Worm (Caenorhabditis elegans) whole organism, mixed stage, embryonic: ENCODE measurements around the gene F07G6.12.
"Not testable (repeated sequence)": the region's sequence is repeated elsewhere in the genome, so short reads cannot be mapped to it uniquely, and the experiment has no call there.

Source experiments
- M03D4.4 ChIP-seq: sonication (generic microtip); optimal IDR thresholded peaks from 2 replicates; lab custom pipeline; 2017; ENCODE audit warnings: mild to moderate bottlenecking, missing genetic modification characterization, missing compliant biosample characterization
- blmp-1 ChIP-seq: fragments of 150-350 bp; optimal IDR thresholded peaks from 2 replicates; lab custom pipeline; 2014; ENCODE audit warnings: missing biosample characterization, missing genetic modification characterization
- ceh-39 ChIP-seq: fragments of 150-350 bp; optimal IDR thresholded peaks from 2 replicates; lab custom pipeline; 2014; ENCODE audit warnings: missing biosample characterization, missing genetic modification characterization
- ceh-43 ChIP-seq: fragments of 200-800 bp; sonication (Bioruptor generic); optimal IDR thresholded peaks from 2 replicates; lab custom pipeline; 2018; ENCODE audit warnings: mild to moderate bottlenecking, missing genetic modification characterization, moderate library complexity, missing compliant biosample characterization
- ces-1 ChIP-seq: fragments of 150-350 bp; optimal IDR thresholded peaks from 2 replicates; lab custom pipeline; 2014; ENCODE audit warnings: missing biosample characterization, missing genetic modification reagents, missing genetic modification characterization
- elt-1 ChIP-seq: sonication (generic microtip); optimal IDR thresholded peaks from 2 replicates; lab custom pipeline; 2017; ENCODE audit warnings: missing genetic modification characterization, mild to moderate bottlenecking, missing compliant biosample characterization, antibody characterized with exemption, moderate library complexity, borderline replicate concordance; ENCODE audit not compliant: insufficient read depth
- elt-3 ChIP-seq: fragments of 150-350 bp; optimal IDR thresholded peaks from 2 replicates; lab custom pipeline; 2014; ENCODE audit warnings: missing biosample characterization, missing genetic modification characterization
- ham-2 ChIP-seq: fragments of 200-800 bp; sonication (Bioruptor generic); optimal IDR thresholded peaks from 2 replicates; lab custom pipeline; 2018; ENCODE audit warnings: mild to moderate bottlenecking, missing genetic modification characterization, missing compliant biosample characterization
- hlh-1 ChIP-seq: fragments of 150-350 bp; optimal IDR thresholded peaks from 2 replicates; lab custom pipeline; 2014; ENCODE audit warnings: missing biosample characterization, missing genetic modification reagents, missing genetic modification characterization
- lsy-2 ChIP-seq: fragments of 150-350 bp; optimal IDR thresholded peaks from 2 replicates; lab custom pipeline; 2014; ENCODE audit warnings: missing biosample characterization, missing genetic modification characterization
- mab-5 ChIP-seq: fragments of 150-350 bp; optimal IDR thresholded peaks from 2 replicates; lab custom pipeline; 2014; ENCODE audit warnings: missing biosample characterization, missing genetic modification characterization
- mls-2 ChIP-seq: sonication (generic microtip); optimal IDR thresholded peaks from 2 replicates; lab custom pipeline; 2016; ENCODE audit warnings: mild to moderate bottlenecking, missing genetic modification characterization, moderate library complexity, missing compliant biosample characterization
- nhr-12 ChIP-seq: fragments of 150-350 bp; optimal IDR thresholded peaks from 2 replicates; lab custom pipeline; 2014; ENCODE audit warnings: missing biosample characterization, missing genetic modification characterization
- nhr-237 ChIP-seq: fragments of 150-350 bp; optimal IDR thresholded peaks from 2 replicates; lab custom pipeline; 2014; ENCODE audit warnings: missing biosample characterization, missing genetic modification characterization
- nhr-28 ChIP-seq: fragments of 150-350 bp; optimal IDR thresholded peaks from 2 replicates; lab custom pipeline; 2014; ENCODE audit warnings: missing biosample characterization, missing genetic modification characterization
- nhr-76 ChIP-seq: sonication (generic microtip); optimal IDR thresholded peaks from 2 replicates; lab custom pipeline; 2017; ENCODE audit warnings: missing biosample characterization, missing genetic modification characterization
- pha-4 ChIP-seq: fragments of 150-350 bp; optimal IDR thresholded peaks from 2 replicates; lab custom pipeline; 2018; ENCODE audit warnings: missing biosample characterization, missing genetic modification reagents, missing genetic modification characterization
- sem-2 ChIP-seq: fragments of 200-800 bp; sonication (Bioruptor generic); optimal IDR thresholded peaks from 2 replicates; lab custom pipeline; 2018; ENCODE audit warnings: mild to moderate bottlenecking, missing genetic modification characterization, missing compliant biosample characterization
- snpc-4 ChIP-seq: fragments of 150-350 bp; optimal IDR thresholded peaks from 2 replicates; lab custom pipeline; 2014; ENCODE audit warnings: missing biosample characterization, missing genetic modification characterization
- tbx-8 ChIP-seq: fragments of 200-800 bp; sonication (Bioruptor generic); optimal IDR thresholded peaks from 2 replicates; lab custom pipeline; 2018; ENCODE audit warnings: mild to moderate bottlenecking, missing genetic modification characterization, moderate library complexity, missing compliant biosample characterization
- unc-120 ChIP-seq: sonication (generic microtip); optimal IDR thresholded peaks from 2 replicates; lab custom pipeline; 2017; ENCODE audit warnings: missing genetic modification characterization, missing compliant biosample characterization; ENCODE audit not compliant: poor library complexity, severe bottlenecking
- unc-39 ChIP-seq: fragments of 150-350 bp; optimal IDR thresholded peaks from 2 replicates; lab custom pipeline; 2014; ENCODE audit warnings: missing biosample characterization, missing genetic modification characterization
- unc-62 ChIP-seq: fragments of 150-350 bp; optimal IDR thresholded peaks from 2 replicates; lab custom pipeline; 2014; ENCODE audit warnings: missing biosample characterization, missing genetic modification reagents, missing genetic modification characterization
- zip-8 ChIP-seq: fragments of 150-350 bp; optimal IDR thresholded peaks from 2 replicates; lab custom pipeline; 2014; ENCODE audit warnings: missing biosample characterization, missing genetic modification characterization
- ztf-11 ChIP-seq: fragments of 150-350 bp; optimal IDR thresholded peaks from 2 replicates; lab custom pipeline; 2014; ENCODE audit warnings: missing biosample characterization, missing genetic modification characterization

Gene F07G6.12

ce11 chrX:1727056-1727455, 9.0 kb upstream of the F07G6.12 start, which contains the start of gene F07G6.2:
Gene F07G6.2 (plus strand): TSS chrX:1727356.
- TF ChIP-seq ces-1 (GFP tag; lab: Kevin White, UChicago) (no peak), unc-39 (tag; lab: Kevin White, UChicago) (no peak), M03D4.4 (tag; lab: Kevin White, UChicago) (no peak), blmp-1 (tag; lab: Kevin White, UChicago) (no peak), tbx-8 (GFP tag; lab: Kevin White, UChicago) (no peak), nhr-76 (tag; lab: Kevin White, UChicago) (no peak)

DNA sequence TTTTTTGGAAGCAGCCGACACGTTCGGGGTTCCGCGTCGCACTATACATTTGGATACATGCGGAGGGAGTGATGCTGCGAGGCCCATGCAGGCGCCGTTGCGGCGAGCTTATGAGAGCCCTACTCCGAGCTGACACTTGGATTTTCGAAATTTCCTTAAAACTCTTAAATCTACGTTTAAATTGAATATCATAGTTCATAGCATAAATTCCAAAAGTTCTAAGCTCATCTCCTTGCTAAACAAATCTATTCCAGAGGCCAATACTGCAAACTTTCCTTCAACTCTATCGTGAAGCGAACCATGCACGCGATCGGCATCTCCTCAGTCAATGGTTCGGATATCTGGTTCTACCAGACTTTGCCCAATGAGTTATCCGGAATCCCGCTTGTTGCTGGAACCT, 6.5 kb upstream of the F07G6.12 start, which contains the start of gene dgn-3:
Gene dgn-3 (plus strand): TSS at position 301 of the 400 bp plus-strand sequence.
- no peak for TF ChIP-seq ceh-39 (tag; lab: Kevin White, UChicago)
- no peak for TF ChIP-seq unc-39 (tag; lab: Kevin White, UChicago)
- no peak for TF ChIP-seq nhr-237 (tag; lab: Kevin White, UChicago)
- TF ChIP-seq zip-8 (tag; lab: Kevin White, UChicago) = no peak
- no peak for TF ChIP-seq elt-3

ce11 chrX:1737606-1738005, 1.6 kb downstream of the F07G6.12 start, which contains the start of gene F07G6.10:
Gene F07G6.10 (plus strand): TSS chrX:1737906.
- TF ChIP-seq snpc-4 (no peak), nhr-12 (tag; lab: Kevin White, UChicago) (no peak), tbx-8 (GFP tag; lab: Kevin White, UChicago) (no peak), elt-3 (no peak), nhr-76 (tag; lab: Kevin White, UChicago) (no peak), ztf-11 (no peak)

DNA sequence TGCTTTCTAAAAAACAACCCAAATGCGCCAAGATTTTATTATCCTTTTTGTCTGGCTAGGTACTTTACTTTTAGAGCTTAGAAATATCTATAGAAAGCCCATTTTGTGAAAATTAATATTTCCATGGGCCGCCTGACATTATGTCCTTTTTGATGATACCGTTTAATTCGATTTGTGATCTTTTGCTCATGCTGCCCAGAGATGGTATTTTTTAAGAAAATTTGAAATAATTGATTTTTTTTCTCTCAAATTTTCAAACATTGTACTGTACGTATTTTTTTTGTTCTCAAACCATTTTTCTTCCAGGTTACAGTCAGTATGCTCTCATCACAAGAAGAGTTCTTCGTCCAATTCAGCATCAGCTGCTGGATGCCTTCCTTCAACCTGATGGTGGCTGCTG, 6.5 kb downstream of the F07G6.12 start, which contains the start of gene Y75D11A.2:
Gene Y75D11A.2 (plus strand): TSS at position 301 of the 400 bp plus-strand sequence.
- not testable (repeated sequence) for TF ChIP-seq zip-8 (tag; lab: Kevin White, UChicago); nhr-28 (tag; lab: Kevin White, UChicago); lsy-2

- TF ChIP-seq sem-2; hlh-1 (tag; lab: Kevin White, UChicago); ceh-39 (tag; lab: Kevin White, UChicago): not testable (repeated sequence)
These were observed 10.1 kb downstream of the F07G6.12 start, which contains the start of gene Y75D11A.3 for ce11 chrX:1746117-1746516. Gene Y75D11A.3 (minus strand): TSS chrX:1746217.

- TF ChIP-seq ceh-43 (GFP tag; lab: Kevin White, UChicago); lsy-2; mls-2: not testable (repeated sequence)
These were observed 12.4 kb downstream of the F07G6.12 start, which contains the start of gene Y75D11A.6 for ce11 chrX:1748476-1748875. Gene Y75D11A.6 (minus strand): TSS chrX:1748576.

DNA sequence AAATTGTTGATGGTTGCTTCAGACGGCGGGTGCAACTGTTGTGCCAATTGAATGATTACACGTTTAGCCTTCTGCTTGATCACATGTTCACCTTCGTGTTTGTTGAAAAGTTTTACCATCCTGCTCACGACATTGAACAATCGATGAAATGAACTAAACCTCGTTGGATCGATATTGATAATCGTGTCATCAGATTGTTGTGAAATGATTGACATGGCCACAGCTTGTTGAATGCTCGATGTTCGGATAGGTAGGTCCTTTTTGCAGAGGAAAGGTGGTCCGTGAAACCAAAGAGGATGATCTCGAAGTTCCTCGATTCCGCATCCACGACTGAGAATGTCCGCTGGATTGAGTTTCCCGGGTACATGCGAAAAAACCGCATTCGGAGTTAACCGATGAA, 33.6 kb downstream of the F07G6.12 start:
- TF ChIP-seq hlh-1 (tag; lab: Kevin White, UChicago) (no peak), lsy-2 (no peak), zip-8 (tag; lab: Kevin White, UChicago) (no peak), mab-5 (tag; lab: Kevin White, UChicago) (no peak), nhr-12 (tag; lab: Kevin White, UChicago) (no peak), unc-62 (GFP tag; lab: Kevin White, UChicago) (no peak), M03D4.4 (tag; lab: Kevin White, UChicago) (no peak), ceh-43 (GFP tag; lab: Kevin White, UChicago) (no peak), pha-4 (no peak), mls-2 (no peak), nhr-237 (tag; lab: Kevin White, UChicago) (no peak)
- TF ChIP-seq, all 35 proteins: peak for 0

- TF ChIP-seq ham-2 (GFP tag; lab: Kevin White, UChicago) (no peak), lsy-2 (no peak), elt-1 (tag; lab: Kevin White, UChicago) (no peak), hlh-1 (tag; lab: Kevin White, UChicago) (no peak), mab-5 (tag; lab: Kevin White, UChicago) (no peak), unc-62 (GFP tag; lab: Kevin White, UChicago) (no peak), nhr-28 (tag; lab: Kevin White, UChicago) (no peak), unc-120 (no peak)
These were observed 41.9 kb downstream of the F07G6.12 start, which contains the start of gene elc-2 for ce11 chrX:1777988-1778387. Gene elc-2 (minus strand): TSS chrX:1778088.
